Fruit fly (Drosophila melanogaster): ENCODE measurements around the gene BI-1.
A peak's percentile ranks its signal among the peaks of the same experiment; 100 is the strongest.

The BI-1 gene

DNA sequence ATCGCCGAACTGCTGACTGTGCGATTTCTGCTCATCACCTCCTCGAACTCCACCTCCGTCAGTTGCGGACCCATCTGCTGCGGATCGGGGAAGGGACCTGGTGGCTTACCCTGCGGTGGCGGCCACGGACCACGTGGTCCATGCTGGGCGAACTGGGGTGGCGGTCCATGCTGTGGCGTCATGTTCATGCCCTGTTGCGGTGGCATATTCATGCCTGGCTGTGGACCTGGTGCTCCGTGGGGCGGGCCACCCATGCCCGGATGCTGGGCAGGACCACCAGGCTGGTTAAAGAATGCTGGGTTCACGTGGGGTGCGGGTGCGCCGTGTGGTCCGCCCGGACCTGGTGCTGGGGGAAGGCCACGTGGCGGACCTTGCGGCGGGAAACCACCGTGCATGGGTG lies 3.5 kb upstream of the BI-1 start:
- no peak for TF ChIP-seq Scr (GFP tag; IDR thresholded peaks at IDR 0.05; ENCODE audit: partially characterized antibody)
- no peak for TF ChIP-seq CG10147 (GFP tag; optimal IDR thresholded peaks at IDR 0.05)
- TF ChIP-seq Atf-2 (GFP tag; optimal IDR thresholded peaks at IDR 0.05), result no peak
- no peak for TF ChIP-seq Kr (GFP tag; optimal IDR thresholded peaks at IDR 0.05)
- no peak for TF ChIP-seq CG1529 (GFP tag; optimal IDR thresholded peaks at IDR 0.05)
- no peak for TF ChIP-seq esg (GFP tag; conservative IDR thresholded peaks at IDR 0.05)
- TF ChIP-seq CG8924 (tag; optimal IDR thresholded peaks at IDR 0.05), result no peak
- TF ChIP-seq ci (GFP tag; IDR thresholded peaks at IDR 0.05), result 0 out of 3 replicates have a peak, but pooled peaks have one; percentile 21
- no peak for TF ChIP-seq tna (GFP tag; IDR thresholded peaks at IDR 0.05; ENCODE audit: partially characterized antibody)
- TF ChIP-seq Hsf (GFP tag; optimal IDR thresholded peaks at IDR 0.05), result no peak
- no peak for TF ChIP-seq Sox100B (GFP tag; optimal IDR thresholded peaks at IDR 0.05)
- TF ChIP-seq CG10959 (GFP tag; IDR thresholded peaks at IDR 0.05), result no peak
- no peak for TF ChIP-seq Dad (GFP tag; optimal IDR thresholded peaks at IDR 0.05)
- no peak for TF ChIP-seq Bteb2 (GFP tag; optimal IDR thresholded peaks at IDR 0.05)
- TF ChIP-seq CG7556 (GFP tag; optimal IDR thresholded peaks at IDR 0.05), result no peak
- no peak for TF ChIP-seq CG18476 (GFP tag; optimal IDR thresholded peaks at IDR 0.05)
- no peak for TF ChIP-seq cad (GFP tag; optimal IDR thresholded peaks at IDR 0.05)
- TF ChIP-seq luna (GFP tag; optimal IDR thresholded peaks at IDR 0.05), result no peak
- peak; percentile 19 for TF ChIP-seq Hr39 (optimal IDR thresholded peaks at IDR 0.05)
- no peak for TF ChIP-seq sens (GFP tag)
- TF ChIP-seq Awh (GFP tag; IDR thresholded peaks at IDR 0.05), result no peak
- TF ChIP-seq CG11456 (GFP tag; IDR thresholded peaks at IDR 0.05), result 0 out of 3 replicates have a peak, but pooled peaks have one; percentile 46
- TF ChIP-seq sr (GFP tag; IDR thresholded peaks at IDR 0.05), result no peak
- no peak for TF ChIP-seq Chrac-16 (GFP tag; optimal IDR thresholded peaks at IDR 0.05)
- TF ChIP-seq CG9932 (GFP tag; IDR thresholded peaks at IDR 0.05), result peak; percentile 10; the same call in 1 of the 2 replicates
- TF ChIP-seq jigr1 (GFP tag; IDR thresholded peaks at IDR 0.05), result no peak
- peak; percentile 16; the same call in 1 of the 2 replicates for TF ChIP-seq NFAT (GFP tag; IDR thresholded peaks at IDR 0.05)
- TF ChIP-seq CG5245 (GFP tag; optimal IDR thresholded peaks at IDR 0.05), result no peak
- TF ChIP-seq br (optimal IDR thresholded peaks at IDR 0.05), result no peak
- 0 out of 2 replicates have a peak, but pooled peaks have one; percentile 24 for TF ChIP-seq CG11247 (GFP tag; IDR thresholded peaks at IDR 0.05)
- no peak for TF ChIP-seq chinmo (GFP tag; IDR thresholded peaks at IDR 0.05; ENCODE audit: partially characterized antibody)
- no peak for TF ChIP-seq yki (optimal IDR thresholded peaks at IDR 0.05)
- no peak for TF ChIP-seq dmrt99B (tag; optimal IDR thresholded peaks at IDR 0.05)
- TF ChIP-seq ab (GFP tag; optimal IDR thresholded peaks at IDR 0.05), result no peak
- no peak for TF ChIP-seq Sox102F (GFP tag; optimal IDR thresholded peaks at IDR 0.05)
- TF ChIP-seq CG6791 (GFP tag; IDR thresholded peaks at IDR 0.05; ENCODE audit: partially characterized antibody), result no peak
- no peak for TF ChIP-seq CG32767 (GFP tag; IDR thresholded peaks at IDR 0.05)
- TF ChIP-seq CG11560 (tag; IDR thresholded peaks at IDR 0.05), result no peak
- TF ChIP-seq pzg (GFP tag; optimal IDR thresholded peaks at IDR 0.05), result no peak
- no peak for TF ChIP-seq Ada2b (GFP tag; IDR thresholded peaks at IDR 0.05)
- TF ChIP-seq CG33213 (GFP tag; optimal IDR thresholded peaks at IDR 0.05), result no peak
- 0 out of 2 replicates have a peak, but pooled peaks have one; percentile 12 for TF ChIP-seq peb (GFP tag; IDR thresholded peaks at IDR 0.05)
- no peak for TF ChIP-seq stc (GFP tag; IDR thresholded peaks at IDR 0.05)
- TF ChIP-seq CG5953 (GFP tag; IDR thresholded peaks at IDR 0.05), result no peak
- no peak for TF ChIP-seq dmrt11E (tag; optimal IDR thresholded peaks at IDR 0.05)
- TF ChIP-seq vnd (GFP tag; IDR thresholded peaks at IDR 0.05; ENCODE audit: partially characterized antibody), result no peak
- TF ChIP-seq Neu2 (GFP tag; optimal IDR thresholded peaks at IDR 0.05; ENCODE audit: borderline replicate concordance), result no peak
- no peak for TF ChIP-seq CG15479 (GFP tag; optimal IDR thresholded peaks at IDR 0.05)
- no peak for TF ChIP-seq insv (GFP tag; optimal IDR thresholded peaks at IDR 0.05)
- no peak for TF ChIP-seq Eip74EF (GFP tag; optimal IDR thresholded peaks at IDR 0.05)
- no peak for TF ChIP-seq CG17912 (GFP tag; optimal IDR thresholded peaks at IDR 0.05)
- TF ChIP-seq klu (GFP tag; IDR thresholded peaks at IDR 0.05), result no peak
- TF ChIP-seq toy (GFP tag; IDR thresholded peaks at IDR 0.05), result no peak
